Worm (Caenorhabditis elegans) whole organism, early embryonic: ENCODE measurements around the gene C06A1.3.

Source experiments
- B0310.2 ChIP-seq: sonication (generic microtip); optimal IDR thresholded peaks from 2 replicates; lab custom pipeline; 2016; ENCODE audit warnings: mild to moderate bottlenecking, missing genetic modification characterization, missing compliant biosample characterization
- F13C5.2 ChIP-seq: sonication (generic microtip); optimal IDR thresholded peaks from 2 replicates; lab custom pipeline; 2017; ENCODE audit warnings: mild to moderate bottlenecking, missing genetic modification characterization, inconsistent platforms, missing compliant biosample characterization
- aly-1 ChIP-seq: sonication (generic microtip); optimal IDR thresholded peaks from 2 replicates; lab custom pipeline; 2016; ENCODE audit warnings: missing genetic modification characterization, missing compliant biosample characterization
- ama-1 ChIP-seq: fragments of 150-350 bp; optimal IDR thresholded peaks from 2 replicates; lab custom pipeline; 2014
- ceh-13 ChIP-seq: fragments of 200-800 bp; sonication (Bioruptor generic); optimal IDR thresholded peaks from 2 replicates; lab custom pipeline; 2018; ENCODE audit warnings: mild to moderate bottlenecking, missing genetic modification characterization, missing compliant biosample characterization
- ceh-36 ChIP-seq: sonication (generic microtip); optimal IDR thresholded peaks from 2 replicates; lab custom pipeline; 2016; ENCODE audit warnings: missing genetic modification characterization, inconsistent platforms, missing compliant biosample characterization
- ets-7 ChIP-seq: sonication (generic microtip); optimal IDR thresholded peaks from 2 replicates; lab custom pipeline; 2016; ENCODE audit warnings: missing genotype, missing genetic modification characterization, missing compliant biosample characterization
- flt-1 ChIP-seq: fragments of 200-800 bp; sonication (Bioruptor generic); IDR thresholded peaks from 2 replicates; pipeline ENCODE4 v1.3.6; 2022; ENCODE audit warnings: missing genetic modification characterization, missing compliant biosample characterization
- hmbx-1 ChIP-seq: sonication (generic microtip); optimal IDR thresholded peaks from 2 replicates; lab custom pipeline; 2016; ENCODE audit warnings: mild to moderate bottlenecking, missing genetic modification characterization, missing compliant biosample characterization
- hmg-4 ChIP-seq: fragments of 200-800 bp; sonication (Bioruptor generic); optimal IDR thresholded peaks from 2 replicates; lab custom pipeline; 2018; ENCODE audit warnings: mild to moderate bottlenecking, missing genetic modification characterization, missing compliant biosample characterization
- hnd-1 ChIP-seq: sonication (generic microtip); optimal IDR thresholded peaks from 2 replicates; lab custom pipeline; 2016; ENCODE audit warnings: missing genetic modification characterization, missing compliant biosample characterization
- pes-1 ChIP-seq: fragments of 200-800 bp; sonication (Bioruptor generic); IDR thresholded peaks from 2 replicates; pipeline ENCODE4 v1.3.6; 2022; ENCODE audit warnings: missing genetic modification reagents, missing genetic modification characterization, missing compliant biosample characterization
- scrt-1 ChIP-seq: fragments of 200-800 bp; sonication (Bioruptor generic); IDR thresholded peaks from 2 replicates; pipeline ENCODE4 v1.3.6; 2022; ENCODE audit warnings: missing genetic modification characterization, missing compliant biosample characterization
- sea-1 ChIP-seq: fragments of 200-800 bp; sonication (Bioruptor generic); conservative IDR thresholded peaks from 2 replicates; pipeline ENCODE4 v1.3.6; 2022; ENCODE audit warnings: missing genetic modification characterization, missing compliant biosample characterization
- tbx-11 ChIP-seq: fragments of 200-800 bp; sonication (Bioruptor generic); IDR thresholded peaks from 2 replicates; pipeline ENCODE4 v1.3.6; 2022; ENCODE audit warnings: missing genetic modification characterization, missing compliant biosample characterization
- tbx-37 ChIP-seq: fragments of 200-800 bp; sonication (Bioruptor generic); conservative IDR thresholded peaks from 2 replicates; pipeline ENCODE4 v1.3.6; 2022; ENCODE audit warnings: missing genetic modification reagents, missing genetic modification characterization, missing compliant biosample characterization
- tra-4 ChIP-seq: sonication (generic microtip); optimal IDR thresholded peaks from 2 replicates; lab custom pipeline; 2017; ENCODE audit warnings: missing genetic modification characterization, missing compliant biosample characterization

The C06A1.3 gene

DNA sequence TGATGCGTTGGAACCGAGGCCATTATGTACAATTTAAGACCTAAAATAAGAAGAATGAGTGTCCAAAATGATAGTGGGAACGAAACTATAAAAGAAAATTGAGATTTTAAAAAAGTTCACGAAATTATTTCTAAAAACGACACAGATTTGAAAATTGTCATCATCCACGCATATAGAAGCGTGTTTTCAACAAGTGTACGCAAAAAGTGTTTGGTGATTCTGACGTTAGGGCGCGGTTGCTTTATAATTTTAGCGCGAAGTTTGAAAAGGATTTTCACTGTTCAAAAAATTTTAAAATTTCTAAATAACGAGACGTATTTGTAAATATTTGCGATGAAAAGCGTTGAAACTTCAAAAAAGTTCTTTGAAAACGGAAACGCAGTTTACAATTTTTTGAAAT lies 8.7 kb upstream of the C06A1.3 start, which contains the start of gene cdc-48.1:
TSS of gene cdc-48.1 (minus strand) at position 40 of the 400 bp plus-strand sequence.
- TF ChIP-seq sea-1 (GFP tag; lab: Robert Waterston, UW): peak; percentile 86
- TF ChIP-seq scrt-1: peak; percentile 57; the same call in 1 of the 2 replicates
- peak; percentile 75 for TF ChIP-seq tbx-37 (GFP tag; lab: Robert Waterston, UW)
- TF ChIP-seq hmbx-1 (tag; lab: Kevin White, UChicago): peak; percentile 51
- peak; percentile 54 for TF ChIP-seq ceh-36 (tag; lab: Kevin White, UChicago)
- TF ChIP-seq tbx-11 (GFP tag; lab: Robert Waterston, UW): peak; percentile 57; the same call in 1 of the 2 replicates
- no peak for TF ChIP-seq ama-1 (lab: Kevin White, UChicago)
- peak; percentile 65 for TF ChIP-seq hmg-4
- TF ChIP-seq flt-1 (GFP tag; lab: Robert Waterston, UW): peak; percentile 81
- TF ChIP-seq ceh-13 (GFP tag; lab: Kevin White, UChicago): peak; percentile 47
- TF ChIP-seq ets-7 (tag; lab: Kevin White, UChicago): peak; percentile 45
- peak; percentile 42 for TF ChIP-seq hnd-1 (tag; lab: Kevin White, UChicago)
- peak; percentile 60 for TF ChIP-seq tra-4 (tag; lab: Kevin White, UChicago)
- no peak for TF ChIP-seq aly-1
- peak; percentile 82 for TF ChIP-seq pes-1 (GFP tag; lab: Robert Waterston, UW)
- TF ChIP-seq F13C5.2 (tag; lab: Kevin White, UChicago): peak; percentile 99
- TF ChIP-seq B0310.2 (tag; lab: Kevin White, UChicago): peak; percentile 74

- TF ChIP-seq hnd-1 (tag; lab: Kevin White, UChicago) (no peak), tbx-11 (GFP tag; lab: Robert Waterston, UW) (no peak), scrt-1 (no peak), aly-1 (no peak), ama-1 (lab: Kevin White, UChicago) (no peak)
Measured at ce11 chrII:10564578-10564977, 7.5 kb upstream of the C06A1.3 start, which contains the start of the genes C06A1.6 and C06A1.7. Gene C06A1.6 (minus strand): TSS chrII:10564678. Gene C06A1.7 (plus strand): TSS chrII:10564891.

DNA sequence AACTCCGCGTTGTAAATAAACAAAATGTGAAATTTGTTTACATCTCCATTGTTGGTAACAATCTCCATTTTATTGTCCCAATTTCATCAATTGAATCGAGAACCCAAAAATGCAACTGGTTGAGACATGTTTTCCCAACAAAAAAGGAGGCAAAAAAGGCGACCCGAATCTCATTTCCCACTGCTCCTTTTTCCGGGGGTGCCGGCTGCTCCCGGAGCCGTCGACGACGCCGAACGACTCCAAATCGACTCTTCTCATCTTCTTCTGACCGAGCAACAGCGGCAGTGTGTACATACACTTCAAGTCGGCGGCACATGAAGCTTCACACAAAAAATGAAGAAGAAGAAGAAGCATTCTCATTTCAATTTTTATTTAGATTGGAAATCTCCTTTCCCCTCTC lies 5.6 kb upstream of the C06A1.3 start:
- TF ChIP-seq B0310.2 (tag; lab: Kevin White, UChicago): no peak
- TF ChIP-seq tbx-37 (GFP tag; lab: Robert Waterston, UW): no peak
- no peak for TF ChIP-seq F13C5.2 (tag; lab: Kevin White, UChicago)
- no peak for TF ChIP-seq scrt-1

DNA sequence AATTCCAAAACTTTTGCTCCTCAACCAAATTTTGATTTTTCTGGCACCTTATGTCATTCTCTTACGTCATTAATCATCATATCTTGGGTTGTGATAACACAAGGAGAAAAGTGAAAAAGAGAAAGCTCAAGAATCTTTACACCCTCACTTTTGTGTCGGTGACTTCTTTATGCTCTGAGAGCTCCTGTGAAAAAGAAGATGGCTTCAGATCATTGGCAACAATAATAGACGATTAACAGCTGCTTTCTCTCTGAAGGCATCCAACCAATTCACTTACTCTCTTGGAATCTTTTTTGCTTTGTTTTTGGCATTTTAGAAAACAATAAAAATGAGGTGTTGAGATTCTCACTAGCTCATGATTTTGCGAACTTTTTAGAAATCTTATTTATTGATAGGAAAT lies 2.6 kb upstream of the C06A1.3 start:
- TF ChIP-seq ama-1 (lab: Kevin White, UChicago): no peak
- no peak for TF ChIP-seq ceh-36 (tag; lab: Kevin White, UChicago)
- no peak for TF ChIP-seq aly-1
- TF ChIP-seq scrt-1: no peak
- no peak for TF ChIP-seq tra-4 (tag; lab: Kevin White, UChicago)
- no peak for TF ChIP-seq B0310.2 (tag; lab: Kevin White, UChicago)
- no peak for TF ChIP-seq tbx-37 (GFP tag; lab: Robert Waterston, UW)
- TF ChIP-seq hnd-1 (tag; lab: Kevin White, UChicago): no peak
- TF ChIP-seq F13C5.2 (tag; lab: Kevin White, UChicago): no peak
- TF ChIP-seq pes-1 (GFP tag; lab: Robert Waterston, UW): no peak
- TF ChIP-seq ets-7 (tag; lab: Kevin White, UChicago): no peak
- TF ChIP-seq tbx-11 (GFP tag; lab: Robert Waterston, UW): no peak
- TF ChIP-seq flt-1 (GFP tag; lab: Robert Waterston, UW): no peak
- TF ChIP-seq sea-1 (GFP tag; lab: Robert Waterston, UW): no peak
- TF ChIP-seq hmbx-1 (tag; lab: Kevin White, UChicago): no peak

ce11 chrII:10570302-10570701 lies 1.8 kb upstream of the C06A1.3 start, which contains the start of gene txt-13:
Gene txt-13 (plus strand): TSS chrII:10570602.
- no peak for TF ChIP-seq ceh-13 (GFP tag; lab: Kevin White, UChicago)
- TF ChIP-seq hmbx-1 (tag; lab: Kevin White, UChicago): no peak
- no peak for TF ChIP-seq hmg-4
- no peak for TF ChIP-seq tra-4 (tag; lab: Kevin White, UChicago)
- TF ChIP-seq B0310.2 (tag; lab: Kevin White, UChicago): no peak
- TF ChIP-seq ama-1 (lab: Kevin White, UChicago): no peak
- no peak for TF ChIP-seq tbx-11 (GFP tag; lab: Robert Waterston, UW)
- TF ChIP-seq sea-1 (GFP tag; lab: Robert Waterston, UW): no peak
- TF ChIP-seq scrt-1: no peak
- no peak for TF ChIP-seq F13C5.2 (tag; lab: Kevin White, UChicago)
- TF ChIP-seq aly-1: no peak
- no peak for TF ChIP-seq tbx-37 (GFP tag; lab: Robert Waterston, UW)
- TF ChIP-seq ets-7 (tag; lab: Kevin White, UChicago): no peak
- no peak for TF ChIP-seq ceh-36 (tag; lab: Kevin White, UChicago)
- TF ChIP-seq pes-1 (GFP tag; lab: Robert Waterston, UW): no peak
- no peak for TF ChIP-seq hnd-1 (tag; lab: Kevin White, UChicago)
- TF ChIP-seq flt-1 (GFP tag; lab: Robert Waterston, UW): no peak

DNA sequence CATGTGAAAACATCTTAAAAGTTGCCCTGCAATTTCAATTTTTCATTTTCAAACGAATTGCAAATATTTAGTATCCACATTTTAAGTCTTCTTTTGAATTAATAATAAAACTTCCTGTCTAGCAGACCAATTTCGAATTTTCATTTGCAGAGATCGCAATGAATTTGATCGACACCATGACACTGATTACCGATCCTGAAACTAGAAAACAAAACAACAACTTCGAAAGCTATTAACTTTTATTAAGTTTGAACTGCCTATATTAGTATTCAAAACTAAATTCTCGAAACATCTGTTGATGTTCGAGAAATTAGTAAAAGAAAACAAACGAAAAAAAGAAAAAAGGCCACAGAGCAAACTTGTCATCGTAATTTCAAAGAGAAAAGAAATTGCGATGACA lies 2.1 kb downstream of the C06A1.3 start:
- no peak for TF ChIP-seq hmg-4
- TF ChIP-seq ceh-13 (GFP tag; lab: Kevin White, UChicago): no peak
- no peak for TF ChIP-seq pes-1 (GFP tag; lab: Robert Waterston, UW)
- TF ChIP-seq tbx-37 (GFP tag; lab: Robert Waterston, UW): no peak
- no peak for TF ChIP-seq scrt-1
- no peak for TF ChIP-seq ets-7 (tag; lab: Kevin White, UChicago)
- TF ChIP-seq tra-4 (tag; lab: Kevin White, UChicago): no peak
- no peak for TF ChIP-seq B0310.2 (tag; lab: Kevin White, UChicago)
- TF ChIP-seq aly-1: no peak

DNA sequence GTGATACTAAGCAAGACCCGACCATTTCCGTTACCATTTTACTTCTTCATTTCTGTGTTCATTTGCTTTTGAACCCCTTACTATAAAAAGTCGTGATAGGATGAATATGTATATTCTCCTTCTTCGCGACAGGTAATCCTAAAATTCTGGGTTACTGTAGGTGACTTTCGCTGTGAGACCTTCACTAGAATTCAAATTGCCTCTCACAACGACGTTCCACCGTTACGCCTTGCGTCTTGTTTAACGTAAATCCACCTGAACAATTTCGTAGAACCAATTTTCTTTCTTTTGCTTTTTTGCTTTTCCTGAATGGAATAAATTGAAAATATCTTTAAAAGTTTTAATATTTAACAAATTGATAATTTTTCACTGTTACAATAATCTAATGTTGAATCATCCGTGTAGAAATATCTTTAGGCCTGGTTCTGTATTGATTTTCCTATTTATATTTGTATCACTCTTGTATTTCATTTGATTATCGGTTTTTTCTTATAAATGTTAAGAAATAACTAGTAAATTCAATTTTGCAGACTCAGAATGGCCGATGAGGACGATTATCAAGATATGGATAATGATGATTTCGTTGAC lies 6.9 kb downstream of the C06A1.3 start, which contains the start of gene rpb-6:
TSS of gene rpb-6 (plus strand) at position 538 of the 588 bp plus-strand sequence.
- TF ChIP-seq aly-1 (no peak), B0310.2 (tag; lab: Kevin White, UChicago) (no peak), ceh-36 (tag; lab: Kevin White, UChicago) (no peak), ama-1 (lab: Kevin White, UChicago) (no peak), ceh-13 (GFP tag; lab: Kevin White, UChicago) (no peak), ets-7 (tag; lab: Kevin White, UChicago) (no peak), hnd-1 (tag; lab: Kevin White, UChicago) (no peak), tra-4 (tag; lab: Kevin White, UChicago) (no peak)
